Worm (Caenorhabditis elegans): ENCODE results near the gene C44B12.3.

- TF ChIP-seq him-1 (tag; optimal IDR thresholded peaks at IDR 0.05) = no peak
- TF ChIP-seq W03F9.2 (tag; optimal IDR thresholded peaks at IDR 0.05) = no peak
Measured at ce11 chrIV:1068730-1069244, 35.8 kb upstream of the C44B12.3 start.

Data from whole organism, L4/young adult.